Fruit fly (Drosophila melanogaster): ENCODE measurements around the gene jar.
A peak's percentile ranks its signal among the peaks of the same experiment; 100 is the strongest.

jar gene

DNA sequence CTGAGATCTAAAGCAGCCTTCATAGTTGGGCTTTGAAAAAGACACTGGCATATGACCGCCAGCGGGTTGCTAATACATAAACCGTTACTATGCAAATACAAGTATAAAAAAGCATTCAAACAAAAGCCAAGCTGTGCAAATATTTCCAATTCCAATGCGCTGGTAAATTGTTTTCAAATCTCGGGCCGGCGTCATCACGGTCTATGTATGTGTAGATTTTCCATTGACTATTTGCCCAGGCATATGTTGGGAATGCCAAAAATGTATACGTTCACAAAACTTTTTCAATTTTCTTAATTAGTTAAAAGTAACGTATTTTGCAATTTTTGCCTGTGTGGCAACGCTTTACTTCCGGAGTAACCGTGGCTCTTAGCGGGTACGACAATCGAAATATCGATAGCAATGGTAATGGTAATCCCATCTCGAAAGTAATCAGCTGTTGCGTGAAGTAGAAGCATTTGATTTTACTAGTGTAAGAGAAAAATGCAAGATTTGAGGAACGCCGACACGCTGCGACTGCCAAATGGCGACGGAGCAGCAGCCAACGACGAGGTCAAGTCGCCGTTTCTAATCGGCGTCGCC is 18.8 kb upstream of the jar start, which contains the start of the genes CG34290 and Uck (continued):
- TF ChIP-seq dmrt99B (tag; optimal IDR thresholded peaks at IDR 0.05): peak; percentile 65
- peak; percentile 76 for TF ChIP-seq BtbVII (GFP tag; optimal IDR thresholded peaks at IDR 0.05)
- TF ChIP-seq CG17612 (GFP tag; IDR thresholded peaks at IDR 0.05): no peak
- peak; percentile 54 for TF ChIP-seq maf-S (GFP tag; optimal IDR thresholded peaks at IDR 0.05)
- TF ChIP-seq sens (GFP tag): peak; percentile 90
- peak; percentile 93 for TF ChIP-seq lab (GFP tag; optimal IDR thresholded peaks at IDR 0.05)
- TF ChIP-seq ham (GFP tag; IDR thresholded peaks at IDR 0.05): no peak
- 0 out of 2 replicates have a peak, but pooled peaks have one; percentile 14 for TF ChIP-seq CG32772 (GFP tag; IDR thresholded peaks at IDR 0.05)
- TF ChIP-seq nom (GFP tag; optimal IDR thresholded peaks at IDR 0.05): peak; percentile 57
- no peak for TF ChIP-seq CG3726 (GFP tag; IDR thresholded peaks at IDR 0.05)
- TF ChIP-seq inv (GFP tag; IDR thresholded peaks at IDR 0.05; ENCODE audit: partially characterized antibody): peak; percentile 66; the same call in 1 of the 2 replicates
- no peak for TF ChIP-seq Xrp1 (GFP tag; IDR thresholded peaks at IDR 0.05)
- peak; percentile 8 for TF ChIP-seq az2 (GFP tag; optimal IDR thresholded peaks at IDR 0.05)
- peak; percentile 78 for TF ChIP-seq HmgD (GFP tag; optimal IDR thresholded peaks at IDR 0.05)
- peak; percentile 41 for TF ChIP-seq Dek (tag; optimal IDR thresholded peaks at IDR 0.05)
- TF ChIP-seq Aef1 (GFP tag; IDR thresholded peaks at IDR 0.05): no peak
- peak; percentile 69 for TF ChIP-seq Max (GFP tag; optimal IDR thresholded peaks at IDR 0.05)
- TF ChIP-seq CG17568 (GFP tag; optimal IDR thresholded peaks at IDR 0.05): peak; percentile 91
- no peak for TF ChIP-seq Taf1 (GFP tag; IDR thresholded peaks at IDR 0.05)
- 0 out of 2 replicates have a peak, but pooled peaks have one; percentile 28 for TF ChIP-seq sim (GFP tag; IDR thresholded peaks at IDR 0.05)
- peak; percentile 90 for TF ChIP-seq mirr (GFP tag; optimal IDR thresholded peaks at IDR 0.05)
- TF ChIP-seq Gug (GFP tag; IDR thresholded peaks at IDR 0.05): no peak; the same call in 3 of the 4 replicates
- peak; percentile 38 for TF ChIP-seq CG8388 (GFP tag; optimal IDR thresholded peaks at IDR 0.05)
- no peak for TF ChIP-seq CG11560 (tag; IDR thresholded peaks at IDR 0.05)
- peak; percentile 70 for TF ChIP-seq Dbx (GFP tag; IDR thresholded peaks at IDR 0.05)
- TF ChIP-seq pum (GFP tag; optimal IDR thresholded peaks at IDR 0.05): peak; percentile 44
- no peak for TF ChIP-seq bowl (GFP tag; IDR thresholded peaks at IDR 0.05)
- TF ChIP-seq peb (GFP tag; IDR thresholded peaks at IDR 0.05): 0 out of 2 replicates have a peak, but pooled peaks have one; percentile 15
- TF ChIP-seq ewg (GFP tag; optimal IDR thresholded peaks at IDR 0.05): peak; percentile 62
- TF ChIP-seq emc (GFP tag; optimal IDR thresholded peaks at IDR 0.05): peak; percentile 66
- TF ChIP-seq CG7556 (GFP tag; optimal IDR thresholded peaks at IDR 0.05): peak; percentile 61
- peak; percentile 90 for TF ChIP-seq MBD-R2 (GFP tag; IDR thresholded peaks at IDR 0.05)
- peak; percentile 84 for TF ChIP-seq CG13775 (GFP tag; optimal IDR thresholded peaks at IDR 0.05)
- TF ChIP-seq cato (GFP tag; optimal IDR thresholded peaks at IDR 0.05; ENCODE audit: borderline replicate concordance): no peak
- TF ChIP-seq CG30431 (GFP tag; optimal IDR thresholded peaks at IDR 0.05): peak; percentile 49
- peak; percentile 38 for TF ChIP-seq gcm (GFP tag; optimal IDR thresholded peaks at IDR 0.05)
- TF ChIP-seq fu2 (GFP tag; optimal IDR thresholded peaks at IDR 0.05): peak; percentile 57
- peak; percentile 33 for TF ChIP-seq dmrt11E (tag; optimal IDR thresholded peaks at IDR 0.05)
- TF ChIP-seq CG7372 (GFP tag; IDR thresholded peaks at IDR 0.05): 0 out of 2 replicates have a peak, but pooled peaks have one; percentile 34
- TF ChIP-seq croc (GFP tag; conservative IDR thresholded peaks at IDR 0.05): no peak
- TF ChIP-seq CG8089 (GFP tag; optimal IDR thresholded peaks at IDR 0.05): peak; percentile 67
- peak; percentile 32 for TF ChIP-seq Ssrp (tag; optimal IDR thresholded peaks at IDR 0.05)
- peak; percentile 65 for TF ChIP-seq CG17802 (tag; optimal IDR thresholded peaks at IDR 0.05)
- peak; percentile 90 for TF ChIP-seq YL-1 (GFP tag; optimal IDR thresholded peaks at IDR 0.05)
- no peak for TF ChIP-seq h (optimal IDR thresholded peaks at IDR 0.05)
- TF ChIP-seq HLH3B (GFP tag; IDR thresholded peaks at IDR 0.05): peak; percentile 72
- no peak for TF ChIP-seq corto (GFP tag; optimal IDR thresholded peaks at IDR 0.05)
- peak; percentile 62 for TF ChIP-seq twi (tag; optimal IDR thresholded peaks at IDR 0.05)
- TF ChIP-seq dm (GFP tag; optimal IDR thresholded peaks at IDR 0.05): peak; percentile 79
- TF ChIP-seq cad (GFP tag; optimal IDR thresholded peaks at IDR 0.05): no peak
- TF ChIP-seq CG10959 (GFP tag; IDR thresholded peaks at IDR 0.05): peak; percentile 30; the same call in 1 of the 2 replicates

Data from whole organism, embryonic.